Worm (Caenorhabditis elegans) whole organism, L3 larva: ENCODE data around the gene spc-2.

Experiments used
- R02D3.7 ChIP-seq: fragments of 150-350 bp; optimal IDR thresholded peaks from 2 replicates; lab custom pipeline; 2014; ENCODE audit warnings: missing biosample characterization, missing genetic modification characterization
- ZK546.5 ChIP-seq: sonication (generic microtip); optimal IDR thresholded peaks from 2 replicates; lab custom pipeline; 2017; ENCODE audit warnings: missing biosample characterization, missing genetic modification characterization
- aly-2 ChIP-seq: fragments of 150-350 bp; optimal IDR thresholded peaks from 2 replicates; lab custom pipeline; 2014; ENCODE audit warnings: missing biosample characterization, missing genetic modification characterization
- ama-1 ChIP-seq: fragments of 150-350 bp; optimal IDR thresholded peaks from 2 replicates; lab custom pipeline; 2018
- ceh-16 ChIP-seq: sonication (generic microtip); optimal IDR thresholded peaks from 2 replicates; lab custom pipeline; 2017; ENCODE audit warnings: missing biosample characterization, missing genetic modification characterization
- ceh-28 ChIP-seq: fragments of 150-350 bp; optimal IDR thresholded peaks from 2 replicates; lab custom pipeline; 2014; ENCODE audit warnings: missing biosample characterization, missing genetic modification reagents, missing genetic modification characterization
- ceh-82 ChIP-seq: fragments of 150-350 bp; optimal IDR thresholded peaks from 2 replicates; lab custom pipeline; 2014; ENCODE audit warnings: missing biosample characterization, missing genetic modification characterization
- ceh-9 ChIP-seq: sonication (generic microtip); optimal IDR thresholded peaks from 2 replicates; lab custom pipeline; 2018; ENCODE audit warnings: missing biosample characterization, missing genetic modification characterization
- daf-12 ChIP-seq: fragments of 150-350 bp; optimal IDR thresholded peaks from 2 replicates; lab custom pipeline; 2014; ENCODE audit warnings: missing biosample characterization, missing genetic modification reagents, missing genetic modification characterization
- egl-27 ChIP-seq: sonication (generic microtip); optimal IDR thresholded peaks from 4 replicates; lab custom pipeline; 2017; ENCODE audit warnings: missing biosample characterization, missing genetic modification reagents, missing genetic modification characterization
- elt-1 ChIP-seq: fragments of 150-350 bp; optimal IDR thresholded peaks from 2 replicates; lab custom pipeline; 2014; ENCODE audit warnings: missing biosample characterization, missing genetic modification characterization
- elt-2 ChIP-seq: sonication (generic microtip); optimal IDR thresholded peaks from 2 replicates; lab custom pipeline; 2016; ENCODE audit warnings: missing genetic modification reagents, mild to moderate bottlenecking, missing genetic modification characterization, missing compliant biosample characterization
- fkh-10 ChIP-seq: sonication (generic microtip); optimal IDR thresholded peaks from 2 replicates; lab custom pipeline; 2017; ENCODE audit warnings: missing biosample characterization, missing genetic modification reagents, missing genetic modification characterization
- fos-1 ChIP-seq: fragments of 150-350 bp; optimal IDR thresholded peaks from 2 replicates; lab custom pipeline; 2014; ENCODE audit warnings: missing biosample characterization, missing genetic modification characterization
- hmg-11 ChIP-seq: sonication (generic microtip); optimal IDR thresholded peaks from 2 replicates; lab custom pipeline; 2016; ENCODE audit warnings: missing genetic modification characterization, missing compliant biosample characterization
- jun-1 ChIP-seq: fragments of 150-350 bp; optimal IDR thresholded peaks from 2 replicates; lab custom pipeline; 2014; ENCODE audit warnings: missing biosample characterization, missing genetic modification reagents, missing genetic modification characterization
- lin-15B ChIP-seq: fragments of 150-350 bp; optimal IDR thresholded peaks from 2 replicates; lab custom pipeline; 2014; ENCODE audit warnings: missing biosample characterization, missing genetic modification characterization
- lin-39 ChIP-seq: fragments of 150-350 bp; optimal IDR thresholded peaks from 2 replicates; lab custom pipeline; 2018; ENCODE audit warnings: missing biosample characterization, missing genetic modification reagents, missing genetic modification characterization
- lsy-12 ChIP-seq: sonication (generic microtip); optimal IDR thresholded peaks from 2 replicates; lab custom pipeline; 2016; ENCODE audit warnings: mild to moderate bottlenecking, missing genetic modification characterization, missing compliant biosample characterization
- mdl-1 ChIP-seq: fragments of 150-350 bp; optimal IDR thresholded peaks from 2 replicates; lab custom pipeline; 2014; ENCODE audit warnings: missing biosample characterization, missing genetic modification characterization
- mml-1 ChIP-seq: fragments of 150-350 bp; sonication (generic microtip); optimal IDR thresholded peaks from 3 replicates; lab custom pipeline; 2014; ENCODE audit warnings: missing biosample characterization, missing genetic modification characterization
- nfya-1 ChIP-seq: sonication (generic microtip); optimal IDR thresholded peaks from 2 replicates; lab custom pipeline; 2017; ENCODE audit warnings: missing genetic modification characterization, mild to moderate bottlenecking, missing compliant biosample characterization, antibody characterized with exemption, moderate library complexity; ENCODE audit not compliant: insufficient read depth
- nhr-23 ChIP-seq: fragments of 150-350 bp; optimal IDR thresholded peaks from 2 replicates; lab custom pipeline; 2014; ENCODE audit warnings: missing biosample characterization, missing genetic modification reagents, missing genetic modification characterization
- nhr-237 ChIP-seq: fragments of 150-350 bp; optimal IDR thresholded peaks from 2 replicates; lab custom pipeline; 2014; ENCODE audit warnings: missing biosample characterization, missing genetic modification characterization
- nhr-25 ChIP-seq: sonication (generic microtip); optimal IDR thresholded peaks from 2 replicates; lab custom pipeline; 2017; ENCODE audit warnings: missing biosample characterization, missing genetic modification characterization
- nhr-28 ChIP-seq: fragments of 150-350 bp; optimal IDR thresholded peaks from 2 replicates; lab custom pipeline; 2014; ENCODE audit warnings: missing biosample characterization, missing genetic modification characterization
- nhr-43 ChIP-seq: sonication (generic microtip); optimal IDR thresholded peaks from 2 replicates; lab custom pipeline; 2016; ENCODE audit warnings: mild to moderate bottlenecking, missing genetic modification characterization, missing compliant biosample characterization; ENCODE audit not compliant: poor library complexity, severe bottlenecking
- nhr-76 ChIP-seq: fragments of 150-350 bp; sonication (generic microtip); optimal IDR thresholded peaks from 5 replicates; lab custom pipeline; 2014; ENCODE audit warnings: missing biosample characterization, missing genetic modification characterization
- nhr-77 ChIP-seq: fragments of 150-350 bp; optimal IDR thresholded peaks from 2 replicates; lab custom pipeline; 2014; ENCODE audit warnings: missing biosample characterization, missing genetic modification characterization
- pha-4 ChIP-seq: fragments of 150-350 bp; optimal IDR thresholded peaks from 2 replicates; lab custom pipeline; 2014; ENCODE audit warnings: missing biosample characterization, missing genetic modification reagents, missing genetic modification characterization
- pqm-1 ChIP-seq: fragments of 150-350 bp; optimal IDR thresholded peaks from 2 replicates; lab custom pipeline; 2017; ENCODE audit warnings: missing biosample characterization, missing genetic modification characterization, inconsistent platforms
- sea-2 ChIP-seq: fragments of 150-350 bp; sonication (generic microtip); optimal IDR thresholded peaks from 4 replicates; lab custom pipeline; 2014; ENCODE audit warnings: missing biosample characterization, missing genetic modification reagents, missing genetic modification characterization
- skn-1 ChIP-seq: fragments of 150-350 bp; optimal IDR thresholded peaks from 2 replicates; lab custom pipeline; 2014; ENCODE audit warnings: missing biosample characterization, missing genetic modification characterization
- snpc-4 ChIP-seq: fragments of 150-350 bp; optimal IDR thresholded peaks from 2 replicates; lab custom pipeline; 2014; ENCODE audit warnings: missing biosample characterization, missing genetic modification characterization
- unc-39 ChIP-seq: sonication (generic microtip); optimal IDR thresholded peaks from 4 replicates; lab custom pipeline; 2017; ENCODE audit warnings: missing biosample characterization, missing genetic modification characterization

spc-2 gene

DNA sequence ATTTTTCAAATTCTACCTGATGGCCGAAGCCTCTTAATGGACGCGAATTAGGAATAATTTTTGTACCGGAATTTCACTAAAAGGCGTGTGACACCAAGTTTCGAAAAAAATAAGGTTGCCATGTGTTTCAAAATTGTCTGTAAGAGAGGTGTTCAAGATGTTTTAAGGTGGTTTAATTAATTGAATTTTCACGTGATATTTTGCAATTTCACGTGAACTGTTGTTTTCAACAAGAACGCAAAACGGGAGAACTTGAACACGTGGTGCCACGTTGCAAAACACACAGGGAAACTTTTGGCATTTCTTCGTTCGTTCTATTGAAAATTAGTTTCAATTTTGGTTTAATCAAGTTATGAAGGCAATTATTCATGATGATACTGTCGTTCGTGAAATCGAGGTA is at the start of gene spc-2:
spc-2 (plus strand) TSS at position 301 of the 400 bp plus-strand sequence.
- TF ChIP-seq pha-4 (tag; lab: Kevin White, UChicago) = no peak
- TF ChIP-seq ceh-16 = no peak
- no peak for TF ChIP-seq lsy-12 (tag; lab: Kevin White, UChicago)
- no peak for TF ChIP-seq ama-1 (lab: Kevin White, UChicago)
- TF ChIP-seq nhr-43 (tag; lab: Kevin White, UChicago) = no peak
- TF ChIP-seq pqm-1 (tag; lab: Kevin White, UChicago) = no peak
- TF ChIP-seq lin-39 = no peak
- no peak for TF ChIP-seq elt-1 (tag; lab: Kevin White, UChicago)
- no peak for TF ChIP-seq jun-1 (tag; lab: Kevin White, UChicago)
- TF ChIP-seq fkh-10 (GFP tag; lab: Kevin White, UChicago) = no peak

DNA sequence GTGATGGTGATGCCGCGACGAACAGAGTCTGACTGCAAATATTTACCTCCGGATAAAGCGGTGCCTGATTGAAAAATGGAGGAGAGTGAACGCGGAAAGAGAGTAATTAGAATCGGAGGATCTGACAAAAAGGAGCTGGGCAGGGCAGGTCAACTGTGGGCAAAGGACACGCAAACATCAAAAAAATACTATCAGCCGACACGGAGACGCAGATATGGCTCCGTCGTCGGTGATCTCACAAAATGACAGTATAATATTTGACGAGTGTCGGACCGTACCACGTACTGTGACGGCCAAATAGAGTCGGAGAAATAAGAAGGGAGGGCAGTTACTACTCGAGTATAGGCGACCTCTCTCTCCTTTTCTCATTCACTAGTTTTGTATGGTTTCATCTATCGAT is 49.2 kb upstream of the spc-2 start:
- TF ChIP-seq pha-4 (tag; lab: Kevin White, UChicago) (peak; percentile 85), aly-2 (tag; lab: Kevin White, UChicago) (no peak)

DNA sequence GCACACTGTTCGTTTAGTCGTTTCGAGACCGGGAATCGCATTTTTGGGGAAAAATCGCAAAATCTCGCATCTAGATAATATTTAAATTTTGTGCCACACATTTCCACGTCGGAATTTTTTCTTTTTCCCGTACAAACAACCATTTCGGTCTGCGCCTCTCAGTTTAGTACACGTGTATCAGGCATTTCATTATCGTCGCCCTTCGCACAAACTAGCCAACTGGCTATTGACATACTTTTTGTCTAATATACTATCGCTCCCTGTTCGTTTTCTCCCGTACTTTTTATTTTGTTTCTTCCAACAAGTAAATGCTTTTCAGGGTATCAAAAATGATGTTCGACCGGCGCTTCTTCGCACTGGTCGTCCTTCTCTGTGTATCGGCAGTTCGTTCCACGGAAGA is 48.3 kb upstream of the spc-2 start, which contains the start of gene C14B9.2:
C14B9.2 (plus strand) TSS at position 320 of the 400 bp plus-strand sequence.
- TF ChIP-seq pha-4 (tag; lab: Kevin White, UChicago) (peak; percentile 76), egl-27 (tag; lab: Kevin White, UChicago) (no peak), elt-2 (peak; percentile 20)

DNA sequence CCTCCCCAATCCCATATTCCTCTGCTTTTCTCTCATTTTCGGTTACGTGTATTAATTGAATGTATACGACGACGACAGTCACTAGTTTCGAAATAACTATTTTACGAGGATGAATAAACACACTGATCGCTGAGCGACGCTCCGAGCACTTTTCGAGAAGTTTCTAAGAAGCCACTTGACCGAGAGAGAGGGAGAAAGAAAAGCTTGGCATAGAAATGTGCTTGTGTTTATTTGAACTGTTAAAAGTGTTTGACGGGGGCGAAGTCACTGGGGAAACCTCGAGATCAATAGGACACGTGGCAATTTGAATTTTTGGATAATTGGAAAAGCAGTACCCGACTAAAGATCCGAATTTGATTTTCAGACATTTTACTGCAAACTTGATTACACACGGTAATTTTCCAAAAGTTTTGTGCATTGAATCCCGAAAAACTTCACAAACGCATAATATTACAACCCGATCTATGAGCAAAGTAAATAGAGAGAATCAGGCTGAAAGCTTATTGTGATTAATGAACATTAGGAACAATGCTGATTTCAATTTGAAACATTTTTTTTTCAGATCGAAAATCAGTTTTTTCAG is 45.1 kb upstream of the spc-2 start:
- no peak for TF ChIP-seq nhr-28 (tag; lab: Kevin White, UChicago)
- no peak for TF ChIP-seq ama-1 (lab: Kevin White, UChicago)
- TF ChIP-seq ceh-28 (tag; lab: Kevin White, UChicago) = peak; percentile 2
- no peak for TF ChIP-seq fkh-10 (GFP tag; lab: Kevin White, UChicago)
- no peak for TF ChIP-seq unc-39 (tag; lab: Kevin White, UChicago)
- no peak for TF ChIP-seq ceh-16
- no peak for TF ChIP-seq jun-1 (tag; lab: Kevin White, UChicago)
- peak; percentile 82 for TF ChIP-seq pha-4 (tag; lab: Kevin White, UChicago)
- TF ChIP-seq ZK546.5 (tag; lab: Kevin White, UChicago) = no peak
- TF ChIP-seq aly-2 (tag; lab: Kevin White, UChicago) = peak; percentile 80
- TF ChIP-seq egl-27 (tag; lab: Kevin White, UChicago) = no peak
- TF ChIP-seq fos-1 (tag; lab: Kevin White, UChicago) = no peak
- TF ChIP-seq elt-2 = peak; percentile 16

DNA sequence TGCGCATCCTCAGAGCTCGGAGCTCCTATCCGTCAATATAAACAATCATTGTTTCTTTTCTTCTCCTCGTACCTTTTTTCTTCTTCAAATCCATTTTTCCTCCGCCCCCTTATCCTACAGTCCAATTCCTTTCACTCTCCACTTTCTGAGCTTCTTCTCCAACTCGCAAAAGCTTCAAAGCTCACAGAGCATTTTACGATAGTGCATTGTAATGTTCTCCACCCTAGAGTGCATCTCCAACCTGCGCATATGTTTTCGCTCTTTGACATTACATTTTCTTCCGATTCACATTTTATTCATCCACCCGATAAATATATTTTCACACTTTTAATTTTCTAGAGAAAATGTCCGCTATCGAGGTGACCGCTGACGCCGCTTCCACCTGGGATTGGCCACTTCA is 43.9 kb upstream of the spc-2 start, which contains the start of gene hsp-12.2:
hsp-12.2 (plus strand) TSS at position 301 of the 400 bp plus-strand sequence.
- TF ChIP-seq pha-4 (tag; lab: Kevin White, UChicago) (peak; percentile 49), nhr-237 (tag; lab: Kevin White, UChicago) (no peak)

DNA sequence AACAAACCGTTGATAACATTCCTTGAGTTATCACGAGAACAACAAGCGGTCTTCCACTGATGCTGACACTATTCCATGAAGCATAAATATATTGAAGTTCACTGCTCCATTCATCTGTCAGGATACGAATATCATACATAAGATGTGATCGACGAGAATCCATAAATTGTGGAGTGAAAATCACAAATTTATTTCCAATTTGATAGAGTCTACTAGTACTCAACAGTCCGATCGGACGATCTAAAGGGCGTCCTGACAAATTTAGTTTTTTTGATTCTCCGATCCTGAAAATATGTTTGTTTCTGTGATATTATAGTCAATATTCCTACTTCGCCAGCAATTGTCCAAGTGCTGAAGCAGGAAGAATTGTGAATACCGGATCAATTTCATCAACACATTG is 39.5 kb upstream of the spc-2 start:
- TF ChIP-seq ceh-9 (tag; lab: Kevin White, UChicago) (no peak), nhr-25 (no peak), lin-39 (no peak), fkh-10 (GFP tag; lab: Kevin White, UChicago) (no peak), nhr-23 (tag; lab: Kevin White, UChicago) (no peak), ama-1 (lab: Kevin White, UChicago) (no peak), aly-2 (tag; lab: Kevin White, UChicago) (no peak), ceh-28 (tag; lab: Kevin White, UChicago) (no peak), ceh-82 (no peak), snpc-4 (tag; lab: Kevin White, UChicago) (no peak)
- TF ChIP-seq, all 47 proteins: peak for 0

DNA sequence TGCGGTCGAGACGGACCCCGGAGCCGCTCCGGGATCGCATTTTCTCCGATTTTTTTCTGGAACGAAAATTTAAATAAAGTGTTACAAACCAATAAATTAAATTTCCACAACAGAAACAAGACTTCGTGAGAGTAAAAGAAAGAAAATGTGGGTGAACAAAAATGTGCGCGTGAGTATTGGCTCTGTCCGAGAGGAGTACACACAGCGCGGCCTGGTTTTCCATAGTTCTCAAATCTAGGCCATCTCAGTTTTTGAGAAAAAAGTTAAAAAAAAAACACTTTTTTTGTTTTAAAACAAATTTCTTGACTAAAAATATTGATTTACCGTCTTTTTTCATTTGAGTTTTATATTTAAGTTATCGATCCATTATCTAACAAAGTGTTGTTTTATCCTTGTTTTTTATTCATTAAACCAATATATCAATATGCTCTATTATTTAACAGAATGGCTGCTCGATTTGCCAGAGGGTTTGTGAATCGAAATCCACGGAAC is 37.1 kb upstream of the spc-2 start, which contains the start of the genes C14B9.8 and mrpl-18:
C14B9.8 (minus strand) TSS at position 56 of the 492 bp plus-strand sequence.
mrpl-18 (plus strand) TSS at position 442 of the 492 bp plus-strand sequence.
- TF ChIP-seq lin-15B (tag; lab: Kevin White, UChicago) (peak; percentile 84), nhr-25 (peak; percentile 15), fkh-10 (GFP tag; lab: Kevin White, UChicago) (no peak), nfya-1 (tag; lab: Kevin White, UChicago) (peak; percentile 70), skn-1 (tag; lab: Kevin White, UChicago) (peak; percentile 32), snpc-4 (tag; lab: Kevin White, UChicago) (no peak), pha-4 (tag; lab: Kevin White, UChicago) (peak; percentile 68), daf-12 (no peak), ceh-82 (peak; percentile 6), fos-1 (tag; lab: Kevin White, UChicago) (no peak), R02D3.7 (tag; lab: Kevin White, UChicago) (no peak), nhr-76 (tag; lab: Kevin White, UChicago) (no peak), nhr-43 (tag; lab: Kevin White, UChicago) (peak; percentile 73), mml-1 (tag; lab: Kevin White, UChicago) (no peak), nhr-23 (tag; lab: Kevin White, UChicago) (no peak), lin-39 (peak; percentile 30), sea-2 (GFP tag; lab: Kevin White, UChicago) (no peak), nhr-28 (tag; lab: Kevin White, UChicago) (no peak), nhr-77 (tag; lab: Kevin White, UChicago) (no peak), mdl-1 (tag; lab: Kevin White, UChicago) (no peak), ceh-28 (tag; lab: Kevin White, UChicago) (no peak), hmg-11 (no peak), elt-2 (peak; percentile 10), unc-39 (tag; lab: Kevin White, UChicago) (no peak)
